Fruit fly (Drosophila melanogaster) whole organism, wandering third instar larva: ENCODE results near the gene MICU3.

Experiments
- Abd-B ChIP-seq: fragments of >200 bp; optimal IDR thresholded peaks from 2 replicates; lab custom pipeline; 2017; ENCODE audit warnings: missing biosample characterization, missing genetic modification characterization
- CG9705 ChIP-seq: fragments of 200-800 bp; sonication (Bioruptor generic); optimal IDR thresholded peaks from 2 replicates; lab custom pipeline; 2018; ENCODE audit warnings: missing biosample characterization, mild to moderate bottlenecking, missing genetic modification characterization
- CrebA ChIP-seq: fragments of 200-800 bp; sonication (Bioruptor generic); optimal IDR thresholded peaks from 2 replicates; lab custom pipeline; 2016; ENCODE audit warnings: missing biosample characterization, mild to moderate bottlenecking, missing genetic modification characterization, borderline replicate concordance
- Dfd ChIP-seq: fragments of >200 bp; optimal IDR thresholded peaks from 2 replicates; lab custom pipeline; 2017; ENCODE audit warnings: missing biosample characterization, missing genetic modification characterization
- Dif ChIP-seq: fragments of 200-275, 200-300 bp; sonication (Bioruptor generic); optimal IDR thresholded peaks from 2 replicates; lab custom pipeline; 2018; ENCODE audit warnings: missing biosample characterization, missing genetic modification characterization; ENCODE audit not compliant: partially characterized antibody
- GATAd ChIP-seq: sonication (Bioruptor generic); optimal IDR thresholded peaks from 2 replicates; lab custom pipeline; 2016; ENCODE audit warnings: missing biosample characterization, missing genetic modification characterization
- HLH106 ChIP-seq: fragments of 200-800 bp; optimal IDR thresholded peaks from 3 replicates; lab custom pipeline; 2019; ENCODE audit warnings: missing biosample characterization, mild to moderate bottlenecking, missing genetic modification characterization, moderate library complexity
- Hnf4 ChIP-seq: fragments of 200-800 bp; sonication (Bioruptor generic); optimal IDR thresholded peaks from 2 replicates; lab custom pipeline; 2016; ENCODE audit warnings: missing biosample characterization, mild to moderate bottlenecking, missing genetic modification characterization
- Hr78 ChIP-seq: fragments of >200 bp; optimal IDR thresholded peaks from 2 replicates; lab custom pipeline; 2017; ENCODE audit warnings: missing biosample characterization, missing genetic modification characterization
- Hr83 ChIP-seq: fragments of 200-300 bp; sonication (Bioruptor generic); optimal IDR thresholded peaks from 2 replicates; lab custom pipeline; 2016; ENCODE audit warnings: missing biosample characterization, mild to moderate bottlenecking, missing genetic modification characterization, moderate library complexity; ENCODE audit not compliant: poor library complexity, severe bottlenecking
- Jra ChIP-seq: sonication (Bioruptor generic); optimal IDR thresholded peaks from 2 replicates; lab custom pipeline; 2016; ENCODE audit warnings: missing biosample characterization, missing genetic modification characterization
- Myc ChIP-seq: fragments of >200 bp; optimal IDR thresholded peaks from 2 replicates; lab custom pipeline; 2017
- N ChIP-seq: fragments of >200 bp; optimal IDR thresholded peaks from 2 replicates; lab custom pipeline; 2018; ENCODE audit warnings: missing biosample characterization, missing external identifiers, missing genetic modification characterization
- OdsH ChIP-seq: fragments of 200-800 bp; sonication (Bioruptor generic); optimal IDR thresholded peaks from 2 replicates; lab custom pipeline; 2016; ENCODE audit warnings: missing biosample characterization, mild to moderate bottlenecking, missing genetic modification characterization
- Rel ChIP-seq, 2 experiments: fragments of 200-800 bp; sonication (Bioruptor generic) in 1 of 2; optimal IDR thresholded peaks; 2 replicates in 1 of 2; 3 replicates in 1 of 2; lab custom pipeline; 2016 to 2019; ENCODE audit warnings: mild to moderate bottlenecking in 2 of 2, missing biosample characterization in 2 of 2, missing genetic modification characterization in 2 of 2, moderate library complexity in 1 of 2
- Sp1 ChIP-seq: fragments of 200-800 bp; sonication (Bioruptor generic); optimal IDR thresholded peaks from 3 replicates; lab custom pipeline; 2019; ENCODE audit warnings: missing biosample characterization, mild to moderate bottlenecking, missing genetic modification characterization, moderate library complexity
- Vsx2 ChIP-seq: fragments of 200-300, 225-300 bp; sonication (Bioruptor generic); optimal IDR thresholded peaks from 2 replicates; lab custom pipeline; 2018; ENCODE audit warnings: missing biosample characterization, missing genetic modification characterization; ENCODE audit not compliant: partially characterized antibody
- br ChIP-seq: fragments of 200-800 bp; sonication (Bioruptor generic); optimal IDR thresholded peaks from 2 replicates; lab custom pipeline; 2016; ENCODE audit warnings: missing biosample characterization, missing genetic modification characterization
- brk ChIP-seq: fragments of 200-800 bp; sonication (Bioruptor generic); optimal IDR thresholded peaks from 2 replicates; lab custom pipeline; 2016; ENCODE audit warnings: missing biosample characterization, mild to moderate bottlenecking, missing genetic modification characterization
- dl ChIP-seq, 2 experiments: fragments of 175-275, 200-275 bp in 1 of 2; fragments of 200-275 bp in 1 of 2; sonication (Bioruptor generic); optimal IDR thresholded peaks; lab custom pipeline; 2018; ENCODE audit warnings: mild to moderate bottlenecking in 2 of 2, missing biosample characterization in 2 of 2, missing genetic modification characterization in 2 of 2, moderate library complexity in 2 of 2; ENCODE audit not compliant: partially characterized antibody in 2 of 2, insufficient read depth in 1 of 2
- dmrt93B ChIP-seq: fragments of 200-800 bp; sonication (Bioruptor generic); optimal IDR thresholded peaks from 2 replicates; lab custom pipeline; 2018; ENCODE audit warnings: missing biosample characterization, mild to moderate bottlenecking, missing genetic modification characterization
- dsf ChIP-seq: sonication (Bioruptor generic); optimal IDR thresholded peaks from 2 replicates; lab custom pipeline; 2016; ENCODE audit warnings: missing biosample characterization, missing genetic modification characterization, borderline replicate concordance
- ey ChIP-seq: fragments of 200-800 bp; sonication (Bioruptor generic); optimal IDR thresholded peaks from 2 replicates; lab custom pipeline; 2016; ENCODE audit warnings: missing biosample characterization, missing genetic modification characterization
- foxo ChIP-seq, 2 experiments: fragments of 200-800 bp; sonication (Bioruptor generic); optimal IDR thresholded peaks; 2 replicates in 1 of 2; 3 replicates in 1 of 2; lab custom pipeline; 2016 to 2017; ENCODE audit warnings: missing biosample characterization in 2 of 2, missing genetic modification characterization in 2 of 2
- fru ChIP-seq: fragments of 200-800 bp; sonication (Bioruptor generic); optimal IDR thresholded peaks from 3 replicates; lab custom pipeline; 2016; ENCODE audit warnings: missing biosample characterization, mild to moderate bottlenecking, missing genetic modification characterization
- h ChIP-seq: fragments of 200-800 bp; sonication (Bioruptor generic); optimal IDR thresholded peaks from 3 replicates; lab custom pipeline; 2016; ENCODE audit warnings: missing biosample characterization, mild to moderate bottlenecking, missing genetic modification characterization
- jim ChIP-seq: fragments of 175-275, 200-325 bp; sonication (Bioruptor generic); optimal IDR thresholded peaks from 2 replicates; lab custom pipeline; 2016; ENCODE audit warnings: missing biosample characterization, mild to moderate bottlenecking, missing genetic modification characterization
- lola ChIP-seq: fragments of >200 bp; optimal IDR thresholded peaks from 2 replicates; lab custom pipeline; 2017; ENCODE audit warnings: missing biosample characterization, missing genetic modification characterization
- pan ChIP-seq: fragments of >200 bp; optimal IDR thresholded peaks from 2 replicates; lab custom pipeline; 2017
- psq ChIP-seq: fragments of 200-800 bp; sonication (Bioruptor generic); optimal IDR thresholded peaks from 3 replicates; lab custom pipeline; 2017; ENCODE audit warnings: missing biosample characterization, mild to moderate bottlenecking, missing genetic modification characterization, moderate library complexity
- rgr ChIP-seq: fragments of 200-800 bp; sonication (Bioruptor generic); optimal IDR thresholded peaks from 3 replicates; lab custom pipeline; 2016; ENCODE audit warnings: missing biosample characterization, mild to moderate bottlenecking, missing genetic modification characterization
- sage ChIP-seq: fragments of 200-800 bp; sonication (Bioruptor generic); optimal IDR thresholded peaks from 2 replicates; lab custom pipeline; 2016; ENCODE audit warnings: missing biosample characterization, mild to moderate bottlenecking, missing genetic modification characterization
- sv ChIP-seq: fragments of 200-800 bp; sonication (Bioruptor generic); optimal IDR thresholded peaks from 3 replicates; lab custom pipeline; 2016; ENCODE audit warnings: missing biosample characterization, missing genetic modification characterization
- tai ChIP-seq: sonication (Bioruptor generic); optimal IDR thresholded peaks from 2 replicates; lab custom pipeline; 2016; ENCODE audit warnings: missing biosample characterization, missing genetic modification characterization
- woc ChIP-seq: sonication (Bioruptor generic); optimal IDR thresholded peaks from 2 replicates; lab custom pipeline; 2016; ENCODE audit warnings: missing biosample characterization, mild to moderate bottlenecking, missing genetic modification characterization

Gene MICU3

DNA sequence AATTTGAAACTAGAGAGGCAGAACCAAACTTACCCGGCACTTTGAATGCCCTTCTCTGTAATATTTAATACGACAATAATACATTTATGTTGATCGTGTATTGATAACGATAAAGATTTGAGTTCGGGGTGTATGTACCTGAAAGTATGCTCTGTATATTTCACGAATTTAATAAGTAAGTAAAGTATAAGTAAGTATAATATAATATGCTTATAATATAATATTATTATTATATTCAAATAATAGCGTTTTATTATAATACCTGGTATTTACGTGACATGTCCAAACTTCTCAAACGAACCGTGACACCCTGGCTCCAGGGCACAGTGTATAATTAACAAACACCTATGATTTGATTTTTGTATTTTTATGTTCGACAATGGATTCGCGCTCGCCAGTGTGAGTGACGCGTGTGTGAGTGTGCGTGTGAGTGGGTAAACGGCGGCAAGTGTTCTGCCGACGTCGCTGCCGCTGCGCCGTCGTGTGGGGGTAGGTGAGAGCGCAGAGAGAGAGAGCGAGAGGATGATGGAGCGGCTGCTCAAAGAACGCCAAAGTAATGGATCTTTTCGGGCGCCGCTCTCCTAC lies 42.6 kb downstream of the MICU3 start:
- TF ChIP-seq dmrt93B (GFP tag; lab: Kevin White, UChicago) = no peak
- TF ChIP-seq GATAd = no peak
- TF ChIP-seq N (GFP tag; lab: Kevin White, UChicago) = no peak
- peak; percentile 78 for TF ChIP-seq Dif (GFP tag; lab: Kevin White, UChicago)
- no peak for TF ChIP-seq h (GFP tag; lab: Kevin White, UChicago)
- no peak for TF ChIP-seq lola (GFP tag; lab: Kevin White, UChicago)
- TF ChIP-seq Vsx2 (GFP tag; lab: Kevin White, UChicago) = no peak
- TF ChIP-seq foxo (GFP tag; optimal IDR thresholded peaks at IDR 0.05; lab: Kevin White, UChicago) = no peak
- no peak for TF ChIP-seq br (GFP tag; lab: Kevin White, UChicago)
- TF ChIP-seq CG9705 (GFP tag; lab: Kevin White, UChicago) = no peak
- TF ChIP-seq fru (GFP tag; lab: Kevin White, UChicago) = peak; percentile 13
- no peak for TF ChIP-seq CrebA (GFP tag; lab: Kevin White, UChicago)
- peak; percentile 56 to 70 for TF ChIP-seq dl (GFP tag; optimal IDR thresholded peaks at IDR 0.05; lab: Kevin White, UChicago; ENCODE audit: insufficient read depth in 1 of 2, partially characterized antibody in 2 of 2)
- TF ChIP-seq HLH106 = no peak
- no peak for TF ChIP-seq Hr83 (GFP tag; lab: Kevin White, UChicago)
- TF ChIP-seq Hr78 (GFP tag; lab: Kevin White, UChicago) = no peak
- no peak for TF ChIP-seq woc (GFP tag; lab: Kevin White, UChicago)
- no peak for TF ChIP-seq sage (GFP tag; lab: Kevin White, UChicago)
- no peak for TF ChIP-seq Sp1
- TF ChIP-seq rgr (GFP tag; lab: Kevin White, UChicago) = no peak
- TF ChIP-seq psq (GFP tag; lab: Kevin White, UChicago) = no peak
- no peak for TF ChIP-seq OdsH
- no peak for TF ChIP-seq Jra (GFP tag; lab: Kevin White, UChicago)
- no peak for TF ChIP-seq Dfd
- TF ChIP-seq brk = no peak
- TF ChIP-seq ey (GFP tag; lab: Kevin White, UChicago) = no peak

DNA sequence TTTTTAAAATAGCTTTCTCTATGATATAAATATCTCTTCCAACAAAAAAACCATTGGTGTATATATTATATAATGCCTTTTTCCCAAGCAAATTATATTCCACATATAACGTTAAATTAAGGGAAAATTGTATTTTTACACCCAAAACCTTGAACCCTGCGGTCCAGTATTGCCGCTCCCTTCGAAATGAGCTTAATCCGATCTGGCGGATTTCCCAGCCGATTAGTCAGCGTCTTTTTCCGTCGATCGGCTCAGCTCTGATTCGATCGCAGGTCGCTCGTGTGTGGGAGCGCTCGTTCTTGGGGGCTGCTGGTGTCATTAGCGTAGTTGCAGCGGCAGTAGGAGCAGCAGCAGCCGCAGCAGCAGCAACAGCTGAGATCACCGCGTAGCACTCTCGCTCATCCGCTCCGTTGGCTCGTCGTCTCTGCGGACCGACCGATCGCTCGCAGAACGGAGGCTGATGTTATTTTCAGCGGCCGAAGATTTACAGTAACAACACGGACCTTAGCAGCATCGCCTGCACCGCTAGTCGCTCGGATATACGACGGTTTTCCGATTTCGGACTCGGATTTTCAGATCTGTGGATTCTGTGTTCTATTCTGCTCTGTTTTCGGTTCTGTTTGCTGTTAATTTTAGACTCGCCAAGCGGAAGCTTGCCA lies 43.4 kb downstream of the MICU3 start, which contains the start of gene CG4733:
CG4733 (plus strand) TSS at position 350 of the 659 bp plus-strand sequence.
- no peak for TF ChIP-seq pan (lab: Kevin White, UChicago)
- TF ChIP-seq br (GFP tag; lab: Kevin White, UChicago) = no peak
- peak; percentile 56 for TF ChIP-seq fru (GFP tag; lab: Kevin White, UChicago)
- no peak for TF ChIP-seq ey (GFP tag; lab: Kevin White, UChicago)
- TF ChIP-seq lola (GFP tag; lab: Kevin White, UChicago) = no peak
- TF ChIP-seq Hnf4 (GFP tag; lab: Kevin White, UChicago) = no peak
- no peak for TF ChIP-seq tai (GFP tag; lab: Kevin White, UChicago)
- peak in 1 of 2 experiments; percentile 50 for TF ChIP-seq dl (GFP tag; optimal IDR thresholded peaks at IDR 0.05; lab: Kevin White, UChicago; ENCODE audit: insufficient read depth in 1 of 2, partially characterized antibody in 2 of 2)
- TF ChIP-seq Hr83 (GFP tag; lab: Kevin White, UChicago) = no peak
- TF ChIP-seq dsf = no peak
- TF ChIP-seq rgr (GFP tag; lab: Kevin White, UChicago) = no peak
- TF ChIP-seq Myc (lab: Kevin White, UChicago) = peak; percentile 98
- no peak for TF ChIP-seq N (GFP tag; lab: Kevin White, UChicago)
- TF ChIP-seq foxo (GFP tag; optimal IDR thresholded peaks at IDR 0.05; lab: Kevin White, UChicago) = no peak
- TF ChIP-seq CrebA (GFP tag; lab: Kevin White, UChicago) = no peak
- no peak for TF ChIP-seq dmrt93B (GFP tag; lab: Kevin White, UChicago)
- TF ChIP-seq HLH106 = no peak
- no peak for TF ChIP-seq Vsx2 (GFP tag; lab: Kevin White, UChicago)
- no peak for TF ChIP-seq sv (GFP tag; lab: Kevin White, UChicago)
- TF ChIP-seq Abd-B (GFP tag; lab: Kevin White, UChicago) = no peak
- TF ChIP-seq brk = no peak
- no peak for TF ChIP-seq Rel (GFP tag; optimal IDR thresholded peaks at IDR 0.05; lab: Kevin White, UChicago)
- no peak for TF ChIP-seq Rel (tag; optimal IDR thresholded peaks at IDR 0.05; lab: Kevin White, UChicago)
- peak; percentile 32 for TF ChIP-seq woc (GFP tag; lab: Kevin White, UChicago)
- no peak for TF ChIP-seq jim
- no peak for TF ChIP-seq psq (GFP tag; lab: Kevin White, UChicago)
- peak; percentile 32 for TF ChIP-seq Dif (GFP tag; lab: Kevin White, UChicago)
- TF ChIP-seq, all 38 proteins: peak for 5
